Fruit fly (Drosophila melanogaster) whole organism, adult: ENCODE data around the gene hgo.
A peak's percentile ranks its signal among the peaks of the same experiment; 100 is the strongest.

Source experiments
- CG11617 ChIP-seq: fragments of 200-800 bp; sonication (Bioruptor generic); optimal IDR thresholded peaks from 2 replicates; lab custom pipeline; 2017; ENCODE audit warnings: mild to moderate bottlenecking, missing biosample characterization, missing genetic modification reagents, missing genetic modification characterization
- CG12768 ChIP-seq: fragments of 200-800 bp; sonication (Bioruptor generic); optimal IDR thresholded peaks from 2 replicates; lab custom pipeline; 2017; ENCODE audit warnings: missing biosample characterization, missing genetic modification characterization, mild to moderate bottlenecking, moderate library complexity, missing genetic modification reagents
- CG14711 ChIP-seq: fragments of 200-800 bp; sonication (Bioruptor generic); optimal IDR thresholded peaks from 2 replicates; lab custom pipeline; 2018; ENCODE audit warnings: missing biosample characterization, mild to moderate bottlenecking, missing genetic modification characterization, moderate library complexity
- CG1620 ChIP-seq: fragments of 200-800 bp; sonication (Bioruptor generic); optimal IDR thresholded peaks from 2 replicates; lab custom pipeline; 2016; ENCODE audit warnings: missing biosample characterization, missing genetic modification characterization
- CG33017 ChIP-seq: fragments of 200-800 bp; sonication (Bioruptor generic); optimal IDR thresholded peaks from 2 replicates; lab custom pipeline; 2018; ENCODE audit warnings: missing biosample characterization, mild to moderate bottlenecking, missing genetic modification characterization, moderate library complexity
- CG5204 ChIP-seq: fragments of 200-800 bp; sonication (Bioruptor generic); optimal IDR thresholded peaks from 2 replicates; lab custom pipeline; 2016; ENCODE audit warnings: missing biosample characterization, missing genetic modification characterization
- CG7045 ChIP-seq: fragments of 200-800 bp; sonication (Bioruptor generic); optimal IDR thresholded peaks from 2 replicates; lab custom pipeline; 2017; ENCODE audit warnings: missing biosample characterization, mild to moderate bottlenecking, missing genetic modification characterization
- CG7101 ChIP-seq: fragments of 200-800 bp; sonication (Bioruptor generic); optimal IDR thresholded peaks from 2 replicates; lab custom pipeline; 2018; ENCODE audit warnings: missing biosample characterization, mild to moderate bottlenecking, missing genetic modification characterization, moderate library complexity
- Clk ChIP-seq: fragments of 200-800 bp; sonication (Bioruptor generic); optimal IDR thresholded peaks from 2 replicates; lab custom pipeline; 2017; ENCODE audit warnings: missing biosample characterization, missing genetic modification characterization
- Crg-1 ChIP-seq: fragments of 200-800 bp; sonication (Bioruptor generic); optimal IDR thresholded peaks from 2 replicates; lab custom pipeline; 2016; ENCODE audit warnings: missing biosample characterization, missing genetic modification characterization
- Hr96 ChIP-seq: fragments of 200-800 bp; sonication (Bioruptor generic); optimal IDR thresholded peaks from 2 replicates; lab custom pipeline; 2016; ENCODE audit warnings: missing biosample characterization, missing genetic modification characterization
- Mnt ChIP-seq: fragments of 200-800 bp; sonication (Bioruptor generic); optimal IDR thresholded peaks from 2 replicates; lab custom pipeline; 2016; ENCODE audit warnings: missing biosample characterization, mild to moderate bottlenecking, missing genetic modification characterization
- bab1 ChIP-seq: fragments of 200-800 bp; sonication (Bioruptor generic); optimal IDR thresholded peaks from 3 replicates; lab custom pipeline; 2019; ENCODE audit warnings: missing biosample characterization, mild to moderate bottlenecking, missing genetic modification characterization, moderate library complexity
- cic ChIP-seq: fragments of 200-800 bp; sonication (Bioruptor generic); optimal IDR thresholded peaks from 2 replicates; lab custom pipeline; 2017; ENCODE audit warnings: missing biosample characterization, mild to moderate bottlenecking, missing genetic modification characterization, moderate library complexity
- cnc ChIP-seq, 2 experiments: fragments of >200 bp; optimal IDR thresholded peaks; 2 replicates each; lab custom pipeline; 2017
- kay ChIP-seq: fragments of 200-800 bp; sonication (Bioruptor generic); peaks from one replicate; lab custom pipeline; 2016; ENCODE audit warnings: missing biosample characterization, missing genetic modification characterization, borderline replicate concordance
- ovo ChIP-seq: fragments of 200-800 bp; sonication (Bioruptor generic); optimal IDR thresholded peaks from 2 replicates; lab custom pipeline; 2016; ENCODE audit warnings: missing biosample characterization, missing genetic modification characterization
- pad ChIP-seq: fragments of 200-800 bp; sonication (Bioruptor generic); optimal IDR thresholded peaks from 3 replicates; lab custom pipeline; 2017; ENCODE audit warnings: missing biosample characterization, missing genetic modification characterization, mild to moderate bottlenecking, moderate library complexity, missing genetic modification reagents
- tj ChIP-seq: fragments of 200-800 bp; sonication (Bioruptor generic); optimal IDR thresholded peaks from 3 replicates; lab custom pipeline; 2017; ENCODE audit warnings: missing biosample characterization, mild to moderate bottlenecking, missing genetic modification characterization, moderate library complexity
- toe ChIP-seq: fragments of 200-800 bp; sonication (Bioruptor generic); optimal IDR thresholded peaks from 2 replicates; lab custom pipeline; 2016; ENCODE audit warnings: missing biosample characterization, missing genetic modification characterization

Gene hgo

DNA sequence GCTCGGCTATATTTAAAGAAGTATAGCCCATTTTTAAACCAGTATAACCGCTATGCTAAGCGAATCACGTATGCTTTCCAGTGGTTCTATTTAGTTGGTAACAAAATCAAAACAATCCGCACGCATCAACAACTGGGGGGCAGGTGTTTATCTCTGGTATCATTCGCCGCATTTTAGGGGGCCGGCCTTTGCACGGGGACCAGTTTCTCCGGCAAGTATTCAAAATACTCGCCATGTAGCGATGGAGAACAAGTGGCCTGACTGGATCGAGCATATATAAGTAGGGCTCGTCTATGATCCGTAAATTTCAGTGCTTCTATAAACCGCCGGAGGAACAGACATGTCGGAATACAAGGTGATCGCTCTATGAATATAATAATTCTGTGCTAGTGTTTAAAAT lies at the start of gene hgo:
hgo (plus strand) TSS at position 301 of the 400 bp plus-strand sequence.
- TF ChIP-seq tj (no peak), CG7045 (GFP tag; lab: Kevin White, UChicago) (no peak), Clk (no peak), CG11617 (no peak), CG14711 (tag; lab: Kevin White, UChicago) (no peak), cic (GFP tag; lab: Kevin White, UChicago) (no peak), Crg-1 (no peak), CG5204 (GFP tag; lab: Kevin White, UChicago) (no peak), CG1620 (GFP tag; lab: Kevin White, UChicago) (no peak), ovo (GFP tag; lab: Kevin White, UChicago) (no peak), cnc (optimal IDR thresholded peaks at IDR 0.05; lab: Kevin White, UChicago) (no peak), CG33017 (tag; lab: Kevin White, UChicago) (no peak), CG12768 (no peak), pad (GFP tag; lab: Kevin White, UChicago) (no peak), Hr96 (GFP tag; lab: Kevin White, UChicago) (no peak), CG7101 (tag; lab: Kevin White, UChicago) (no peak), Mnt (GFP tag; lab: Kevin White, UChicago) (no peak), kay (GFP tag; lab: Kevin White, UChicago) (no peak)

DNA sequence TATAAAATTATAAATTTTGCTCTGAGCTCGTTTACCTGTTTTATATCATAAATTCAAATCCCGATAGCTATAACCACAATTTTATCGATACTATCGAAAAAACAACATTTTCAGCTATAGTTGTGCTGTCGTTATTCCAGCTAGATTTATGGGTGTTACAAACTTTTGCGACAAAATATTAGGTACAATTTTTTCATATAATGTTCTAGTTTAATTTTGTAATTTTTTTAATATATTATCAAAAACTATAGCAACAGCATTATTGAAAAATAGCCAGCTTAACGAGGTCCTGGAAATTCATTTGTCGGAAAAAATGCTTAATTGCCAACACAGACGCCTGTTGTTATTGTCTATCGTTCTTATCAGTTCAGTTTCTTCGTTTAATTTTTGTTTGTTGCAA lies 45.1 kb upstream of the hgo start, which contains the start of gene Wdr59:
Wdr59 (plus strand) TSS at position 334 of the 400 bp plus-strand sequence.
- TF ChIP-seq CG33017 (tag; lab: Kevin White, UChicago), result peak; percentile 32
- no peak for TF ChIP-seq ovo (GFP tag; lab: Kevin White, UChicago)
- TF ChIP-seq CG5204 (GFP tag; lab: Kevin White, UChicago), result peak; percentile 54
- TF ChIP-seq tj, result peak; percentile 9
- TF ChIP-seq cnc (optimal IDR thresholded peaks at IDR 0.05; lab: Kevin White, UChicago), result no peak
- TF ChIP-seq CG1620 (GFP tag; lab: Kevin White, UChicago), result peak; percentile 23
- no peak for TF ChIP-seq Clk
- no peak for TF ChIP-seq kay (GFP tag; lab: Kevin White, UChicago)
- TF ChIP-seq bab1 (GFP tag; lab: Kevin White, UChicago), result peak; percentile 64
- peak; percentile 40 for TF ChIP-seq CG7101 (tag; lab: Kevin White, UChicago)
- peak; percentile 4 for TF ChIP-seq CG7045 (GFP tag; lab: Kevin White, UChicago)
- TF ChIP-seq toe (GFP tag; lab: Kevin White, UChicago), result no peak
- TF ChIP-seq cic (GFP tag; lab: Kevin White, UChicago), result no peak
- peak; percentile 33 for TF ChIP-seq CG11617
- TF ChIP-seq pad (GFP tag; lab: Kevin White, UChicago), result no peak
- no peak for TF ChIP-seq Hr96 (GFP tag; lab: Kevin White, UChicago)
- TF ChIP-seq CG14711 (tag; lab: Kevin White, UChicago), result peak; percentile 59
- TF ChIP-seq Mnt (GFP tag; lab: Kevin White, UChicago), result peak; percentile 26
- no peak for TF ChIP-seq CG12768
- peak; percentile 25 for TF ChIP-seq Crg-1

dm6 chr2L:11100516-11101061 lies 35.6 kb upstream of the hgo start, which contains the start of gene Ge-1:
Ge-1 (minus strand) TSS chr2L:11100888.
- no peak for TF ChIP-seq cic (GFP tag; lab: Kevin White, UChicago)
- peak; percentile 17 for TF ChIP-seq bab1 (GFP tag; lab: Kevin White, UChicago)
- no peak for TF ChIP-seq CG5204 (GFP tag; lab: Kevin White, UChicago)

DNA sequence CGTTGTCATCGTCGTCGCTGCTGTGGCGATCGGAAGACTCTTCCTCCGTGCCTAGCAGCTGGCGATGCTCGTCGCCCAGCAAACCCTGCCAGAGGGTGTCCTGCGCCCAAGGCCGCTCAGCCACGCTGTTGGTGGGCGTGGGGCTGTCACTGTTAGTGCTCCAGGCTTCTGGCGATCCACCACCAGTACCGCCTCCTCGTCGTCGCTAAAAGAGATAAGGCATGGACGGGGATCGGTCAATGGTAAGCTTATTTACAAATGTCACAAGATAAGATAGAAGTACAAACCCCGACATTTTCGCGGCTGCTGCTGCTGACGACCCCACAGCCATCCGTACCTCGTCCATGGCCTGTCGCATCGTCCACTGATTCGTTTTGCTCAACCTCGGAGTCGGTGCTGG lies 30.9 kb upstream of the hgo start:
- TF ChIP-seq tj (no peak), CG1620 (GFP tag; lab: Kevin White, UChicago) (no peak), CG7101 (tag; lab: Kevin White, UChicago) (no peak), cnc (optimal IDR thresholded peaks at IDR 0.05; lab: Kevin White, UChicago) (no peak), CG14711 (tag; lab: Kevin White, UChicago) (no peak), ovo (GFP tag; lab: Kevin White, UChicago) (no peak)

DNA sequence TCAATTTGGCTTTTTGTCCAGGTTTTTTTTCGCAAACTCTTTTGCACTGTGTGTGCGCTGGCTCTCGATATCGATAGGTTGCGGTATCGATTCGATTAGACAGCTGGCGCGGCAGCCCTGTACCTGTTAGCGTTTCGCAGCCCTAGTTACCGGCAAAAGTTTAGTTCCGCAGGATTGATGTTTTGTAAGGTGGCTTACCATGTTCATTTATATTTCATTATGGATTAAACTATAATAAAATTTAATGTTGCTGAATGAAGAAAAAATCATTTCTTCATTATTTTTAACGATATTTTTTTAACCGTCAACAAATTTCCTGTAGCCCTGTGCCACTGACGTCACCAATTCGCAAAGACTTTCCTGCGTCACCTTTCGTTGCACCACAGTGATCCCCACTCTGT lies 29.6 kb upstream of the hgo start, which contains the start of gene Reps:
Reps (minus strand) TSS at position 84 of the 401 bp plus-strand sequence.
- TF ChIP-seq kay (GFP tag; lab: Kevin White, UChicago), result no peak
- TF ChIP-seq Mnt (GFP tag; lab: Kevin White, UChicago), result peak; percentile 93
- peak; percentile 96 for TF ChIP-seq bab1 (GFP tag; lab: Kevin White, UChicago)
- TF ChIP-seq CG7045 (GFP tag; lab: Kevin White, UChicago), result peak; percentile 98
- TF ChIP-seq Crg-1, result peak; percentile 96
- TF ChIP-seq cic (GFP tag; lab: Kevin White, UChicago), result peak; percentile 77
- peak; percentile 95 for TF ChIP-seq CG14711 (tag; lab: Kevin White, UChicago)
- peak; percentile 98 for TF ChIP-seq toe (GFP tag; lab: Kevin White, UChicago)
- peak; percentile 98 for TF ChIP-seq CG5204 (GFP tag; lab: Kevin White, UChicago)
- peak; percentile 87 for TF ChIP-seq tj
- no peak for TF ChIP-seq cnc (optimal IDR thresholded peaks at IDR 0.05; lab: Kevin White, UChicago)
- TF ChIP-seq Hr96 (GFP tag; lab: Kevin White, UChicago), result peak; percentile 97
- peak; percentile 98 for TF ChIP-seq CG12768
- TF ChIP-seq CG11617, result peak; percentile 96
- peak; percentile 97 for TF ChIP-seq CG1620 (GFP tag; lab: Kevin White, UChicago)
- TF ChIP-seq CG33017 (tag; lab: Kevin White, UChicago), result peak; percentile 96
- peak; percentile 89 for TF ChIP-seq pad (GFP tag; lab: Kevin White, UChicago)
- TF ChIP-seq CG7101 (tag; lab: Kevin White, UChicago), result peak; percentile 97
- TF ChIP-seq Clk, result peak; percentile 96
- TF ChIP-seq ovo (GFP tag; lab: Kevin White, UChicago), result peak; percentile 94
